Fruit fly (Drosophila melanogaster) whole organism, embryonic: Measurements from ENCODE around the gene CG9444.

ENCODE experiments used
- Adf1 ChIP-seq: fragments of 200-800 bp; sonication (Bioruptor generic); IDR thresholded peaks from 2 replicates; pipeline ENCODE4 v1.3.6; 2022; ENCODE audit warnings: missing biosample characterization, missing genetic modification characterization
- Bgb ChIP-seq: fragments of 200-800 bp; sonication (Bioruptor generic); IDR thresholded peaks from 2 replicates; pipeline ENCODE4 v1.3.6; 2022; ENCODE audit warnings: missing biosample characterization, missing genetic modification characterization; ENCODE audit not compliant: partially characterized antibody
- BtbVII ChIP-seq: fragments of 200-800 bp; sonication (Bioruptor generic); optimal IDR thresholded peaks from 3 replicates; lab custom pipeline; 2017; ENCODE audit warnings: missing biosample characterization, mild to moderate bottlenecking, missing genetic modification characterization
- CG10267 ChIP-seq: fragments of 200-800 bp; sonication (Bioruptor generic); optimal IDR thresholded peaks from 2 replicates; lab custom pipeline; 2018; ENCODE audit warnings: missing biosample characterization, mild to moderate bottlenecking, missing genetic modification characterization, moderate library complexity
- CG10431 ChIP-seq: fragments of 200-800 bp; sonication (Bioruptor generic); optimal IDR thresholded peaks from 3 replicates; lab custom pipeline; 2018; ENCODE audit warnings: missing biosample characterization, mild to moderate bottlenecking, missing genetic modification characterization
- CG11560 ChIP-seq: fragments of 200-800 bp; sonication (Bioruptor generic); IDR thresholded peaks from 3 replicates; pipeline ENCODE4 v1.3.6; 2022; ENCODE audit warnings: missing biosample characterization, missing genetic modification characterization
- CG12659 ChIP-seq: fragments of 200-800 bp; sonication (Bioruptor generic); optimal IDR thresholded peaks from 3 replicates; lab custom pipeline; 2017; ENCODE audit warnings: mild to moderate bottlenecking, missing biosample characterization, missing genetic modification reagents, missing genetic modification characterization
- CG12769 ChIP-seq: fragments of 200-800 bp; sonication (Bioruptor generic); optimal IDR thresholded peaks from 2 replicates; lab custom pipeline; 2019; ENCODE audit warnings: missing biosample characterization, mild to moderate bottlenecking, missing genetic modification characterization, moderate library complexity
- CG14965 ChIP-seq: fragments of 200-800 bp; sonication (Bioruptor generic); optimal IDR thresholded peaks from 2 replicates; lab custom pipeline; 2016; ENCODE audit warnings: missing biosample characterization, missing genetic modification characterization, borderline replicate concordance
- CG1602 ChIP-seq: fragments of 200-800 bp; sonication (Bioruptor generic); optimal IDR thresholded peaks from 3 replicates; lab custom pipeline; 2016; ENCODE audit warnings: missing biosample characterization, missing genetic modification characterization
- CG1603 ChIP-seq: fragments of 200-800 bp; sonication (Bioruptor generic); optimal IDR thresholded peaks from 2 replicates; lab custom pipeline; 2019; ENCODE audit warnings: missing biosample characterization, mild to moderate bottlenecking, missing genetic modification characterization, moderate library complexity
- CG17186 ChIP-seq: fragments of 200-800 bp; sonication (Bioruptor generic); optimal IDR thresholded peaks from 3 replicates; lab custom pipeline; 2017; ENCODE audit warnings: missing biosample characterization, missing genetic modification reagents, missing genetic modification characterization
- CG17359 ChIP-seq: fragments of 200-800 bp; sonication (Bioruptor generic); optimal IDR thresholded peaks from 3 replicates; lab custom pipeline; 2018; ENCODE audit warnings: missing biosample characterization, mild to moderate bottlenecking, missing genetic modification characterization, moderate library complexity
- CG17361 ChIP-seq: fragments of 200-800 bp; sonication (Bioruptor generic); IDR thresholded peaks from 3 replicates; pipeline ENCODE4 v1.3.6; 2022; ENCODE audit warnings: missing biosample characterization, missing genetic modification characterization
- CG17829 ChIP-seq: fragments of 200-800 bp; optimal IDR thresholded peaks from 2 replicates; lab custom pipeline; 2019; ENCODE audit warnings: missing biosample characterization, mild to moderate bottlenecking, missing genetic modification characterization, moderate library complexity
- CG18476 ChIP-seq: fragments of 200-800 bp; sonication (Bioruptor generic); optimal IDR thresholded peaks from 2 replicates; lab custom pipeline; 2016; ENCODE audit warnings: missing biosample characterization, mild to moderate bottlenecking, missing genetic modification characterization
- CG4404 ChIP-seq: fragments of 200-800 bp; sonication (Bioruptor generic); IDR thresholded peaks from 2 replicates; pipeline ENCODE4 v1.3.6; 2022; ENCODE audit warnings: missing biosample characterization, missing genetic modification characterization
- CG8359 ChIP-seq: fragments of 200-800 bp; sonication (Bioruptor generic); optimal IDR thresholded peaks from 2 replicates; lab custom pipeline; 2017; ENCODE audit warnings: missing biosample characterization, mild to moderate bottlenecking, missing genetic modification characterization, borderline replicate concordance
- CG8924 ChIP-seq: fragments of 200-800 bp; optimal IDR thresholded peaks from 3 replicates; lab custom pipeline; 2019; ENCODE audit warnings: missing biosample characterization, mild to moderate bottlenecking, missing genetic modification characterization, moderate library complexity
- CG9215 ChIP-seq: fragments of 200-800 bp; sonication (Bioruptor generic); IDR thresholded peaks from 2 replicates; pipeline ENCODE4 v1.3.6; 2022; ENCODE audit warnings: missing biosample characterization, missing genetic modification characterization
- CoRest ChIP-seq: fragments of 200-800 bp; sonication (Bioruptor generic); optimal IDR thresholded peaks from 3 replicates; lab custom pipeline; 2018; ENCODE audit warnings: missing biosample characterization, mild to moderate bottlenecking, missing genetic modification characterization, moderate library complexity
- CrebB ChIP-seq: fragments of 200-800 bp; sonication (Bioruptor generic); optimal IDR thresholded peaks from 3 replicates; lab custom pipeline; 2018; ENCODE audit warnings: missing biosample characterization, mild to moderate bottlenecking, missing genetic modification characterization
- D19B ChIP-seq: fragments of 200-800 bp; sonication (Bioruptor generic); optimal IDR thresholded peaks from 2 replicates; lab custom pipeline; 2017; ENCODE audit warnings: missing biosample characterization, mild to moderate bottlenecking, missing genetic modification characterization
- Dbx ChIP-seq: fragments of 200-800 bp; sonication (Bioruptor generic); IDR thresholded peaks from 3 replicates; pipeline ENCODE4 v1.3.6; 2022; ENCODE audit warnings: missing biosample characterization, missing genetic modification characterization
- E2f1 ChIP-seq: fragments of 200-800 bp; sonication (Bioruptor generic); IDR thresholded peaks from 2 replicates; pipeline ENCODE4 v1.3.6; 2022; ENCODE audit warnings: missing biosample characterization, missing genetic modification characterization
- Eip74EF ChIP-seq, 2 experiments: fragments of 200-800 bp in 1 of 2; fragments of >200 bp in 1 of 2; sonication (Bioruptor generic) in 1 of 2; optimal IDR thresholded peaks; 2 replicates each; lab custom pipeline; 2017 to 2019; ENCODE audit warnings: missing biosample characterization in 2 of 2, missing genetic modification characterization in 2 of 2, mild to moderate bottlenecking in 1 of 2, moderate library complexity in 1 of 2
- Elba2 ChIP-seq: fragments of 200-800 bp; sonication (Bioruptor generic); optimal IDR thresholded peaks from 3 replicates; lab custom pipeline; 2016; ENCODE audit warnings: missing biosample characterization, missing genetic modification characterization
- Fer2 ChIP-seq: fragments of 200-800 bp; sonication (Bioruptor generic); optimal IDR thresholded peaks from 2 replicates; lab custom pipeline; 2018; ENCODE audit warnings: missing biosample characterization, mild to moderate bottlenecking, missing genetic modification characterization, moderate library complexity
- GATAe ChIP-seq: fragments of 200-800 bp; sonication (Bioruptor generic); conservative IDR thresholded peaks from 2 replicates; pipeline ENCODE4 v1.3.6; 2022; ENCODE audit warnings: missing biosample characterization, missing genetic modification characterization
- HLH4C ChIP-seq: fragments of 200-800 bp; sonication (Bioruptor generic); IDR thresholded peaks from 3 replicates; pipeline ENCODE4 v1.3.6; 2022; ENCODE audit warnings: missing biosample characterization, missing genetic modification characterization; ENCODE audit not compliant: partially characterized antibody
- HmgD ChIP-seq: fragments of 200-800 bp; sonication (Bioruptor generic); optimal IDR thresholded peaks from 3 replicates; lab custom pipeline; 2016; ENCODE audit warnings: missing biosample characterization, missing genetic modification characterization
- HmgZ ChIP-seq: fragments of 200-800 bp; sonication (Bioruptor generic); optimal IDR thresholded peaks from 2 replicates; lab custom pipeline; 2018; ENCODE audit warnings: missing biosample characterization, mild to moderate bottlenecking, missing genetic modification characterization
- Jarid2 ChIP-seq: fragments of 200-800 bp; sonication (Bioruptor generic); optimal IDR thresholded peaks from 3 replicates; lab custom pipeline; 2017; ENCODE audit warnings: mild to moderate bottlenecking, missing biosample characterization, missing genetic modification reagents, missing genetic modification characterization
- Mes4 ChIP-seq: fragments of 200-800 bp; sonication (Bioruptor generic); optimal IDR thresholded peaks from 2 replicates; lab custom pipeline; 2016; ENCODE audit warnings: missing biosample characterization, missing genetic modification characterization
- Oli ChIP-seq: fragments of 200-800 bp; sonication (Bioruptor generic); optimal IDR thresholded peaks from 2 replicates; lab custom pipeline; 2018; ENCODE audit warnings: missing biosample characterization, mild to moderate bottlenecking, missing genetic modification characterization, moderate library complexity
- Ssrp ChIP-seq: fragments of 200-800 bp; sonication (Bioruptor generic); optimal IDR thresholded peaks from 2 replicates; lab custom pipeline; 2018; ENCODE audit warnings: missing biosample characterization, mild to moderate bottlenecking, missing genetic modification characterization, moderate library complexity
- Xbp1 ChIP-seq: fragments of 200-800 bp; sonication (Bioruptor generic); optimal IDR thresholded peaks from 3 replicates; lab custom pipeline; 2016; ENCODE audit warnings: missing biosample characterization, mild to moderate bottlenecking, missing genetic modification characterization
- ase ChIP-seq: fragments of 200-800 bp; sonication (Bioruptor generic); IDR thresholded peaks from 3 replicates; pipeline ENCODE4 v1.3.6; 2022; ENCODE audit warnings: missing biosample characterization, missing genetic modification characterization
- bcd ChIP-seq: fragments of 200-800 bp; sonication (Bioruptor generic); optimal IDR thresholded peaks from 2 replicates; lab custom pipeline; 2017; ENCODE audit warnings: missing biosample characterization, mild to moderate bottlenecking, missing genetic modification characterization
- bigmax ChIP-seq: fragments of 200-800 bp; sonication (Bioruptor generic); optimal IDR thresholded peaks from 2 replicates; lab custom pipeline; 2018; ENCODE audit warnings: missing biosample characterization, mild to moderate bottlenecking, missing genetic modification characterization
- corto ChIP-seq: fragments of 200-800 bp; sonication (Bioruptor generic); optimal IDR thresholded peaks from 2 replicates; lab custom pipeline; 2016; ENCODE audit warnings: missing biosample characterization, mild to moderate bottlenecking, missing genetic modification characterization, moderate library complexity
- her ChIP-seq: fragments of 200-800 bp; sonication (Bioruptor generic); optimal IDR thresholded peaks from 2 replicates; lab custom pipeline; 2016; ENCODE audit warnings: missing biosample characterization, missing genetic modification characterization
- pb ChIP-seq: fragments of 200-800 bp; sonication (Bioruptor generic); optimal IDR thresholded peaks from 3 replicates; lab custom pipeline; 2016; ENCODE audit warnings: missing biosample characterization, missing genetic modification characterization
- row ChIP-seq: fragments of 200-800 bp; sonication (Bioruptor generic); IDR thresholded peaks from 3 replicates; pipeline ENCODE4 v1.3.6; 2022; ENCODE audit warnings: missing biosample characterization, missing genetic modification characterization
- salm ChIP-seq: fragments of 200-800 bp; sonication (Bioruptor generic); optimal IDR thresholded peaks from 2 replicates; lab custom pipeline; 2018; ENCODE audit warnings: missing biosample characterization, mild to moderate bottlenecking, missing genetic modification characterization
- sens ChIP-seq: fragments of 200-800 bp; sonication (Bioruptor generic); peaks from one replicate; lab custom pipeline; 2016; ENCODE audit warnings: missing biosample characterization, missing genetic modification characterization
- seq ChIP-seq: fragments of 200-800 bp; sonication (Bioruptor generic); IDR thresholded peaks from 2 replicates; pipeline ENCODE4 v1.3.6; 2022; ENCODE audit warnings: missing biosample characterization, missing genetic modification characterization
- stwl ChIP-seq: fragments of 200-800 bp; sonication (Bioruptor generic); optimal IDR thresholded peaks from 3 replicates; lab custom pipeline; 2018; ENCODE audit warnings: missing biosample characterization, mild to moderate bottlenecking, missing genetic modification characterization, moderate library complexity
- toy ChIP-seq: fragments of 200-800 bp; sonication (Bioruptor generic); IDR thresholded peaks from 2 replicates; pipeline ENCODE4 v1.3.6; 2022; ENCODE audit warnings: missing biosample characterization, missing genetic modification characterization
- zen2 ChIP-seq: fragments of 200-800 bp; sonication (Bioruptor generic); IDR thresholded peaks from 3 replicates; pipeline ENCODE4 v1.3.6; 2022; ENCODE audit warnings: missing biosample characterization, missing genetic modification characterization; ENCODE audit not compliant: partially characterized antibody
- zfh1 ChIP-seq: fragments of 200-800 bp; sonication (Bioruptor generic); IDR thresholded peaks from 3 replicates; pipeline ENCODE4 v1.3.6; 2022; ENCODE audit warnings: missing biosample characterization, missing genetic modification characterization

The CG9444 gene

dm6 chr3R:9679746-9680145 lies 4.3 kb downstream of the CG9444 start, which contains the start of gene nmdyn-D7:
TSS of gene nmdyn-D7 (plus strand) at chr3R:9679939.
- no peak for TF ChIP-seq CG12659
- TF ChIP-seq HLH4C (GFP tag; lab: Robert Waterston, UW) = no peak
- peak; percentile 23 for TF ChIP-seq CG17186 (GFP tag; lab: Kevin White, UChicago)
- no peak for TF ChIP-seq E2f1 (GFP tag; lab: Robert Waterston, UW)
- TF ChIP-seq CG4404 (GFP tag; lab: Robert Waterston, UW) = no peak
- TF ChIP-seq D19B (GFP tag; lab: Kevin White, UChicago) = no peak
- no peak for TF ChIP-seq bcd (GFP tag; lab: Kevin White, UChicago)
- TF ChIP-seq row = peak; percentile 26; the same call in 1 of the 3 replicates
- no peak for TF ChIP-seq zfh1 (GFP tag; lab: Robert Waterston, UW)
- TF ChIP-seq CG11560 (tag; lab: Robert Waterston, UW) = no peak
- no peak for TF ChIP-seq HmgD (GFP tag; lab: Kevin White, UChicago)
- TF ChIP-seq CG17361 = no peak
- peak; percentile 22 for TF ChIP-seq CG10267
- TF ChIP-seq CG8924 (tag; lab: Kevin White, UChicago) = no peak
- peak; percentile 24 for TF ChIP-seq HmgZ
- TF ChIP-seq corto (GFP tag; lab: Kevin White, UChicago) = no peak
- no peak for TF ChIP-seq CG17359 (tag; lab: Kevin White, UChicago)
- no peak for TF ChIP-seq CG17829 (tag; lab: Kevin White, UChicago)
- TF ChIP-seq her (GFP tag; lab: Kevin White, UChicago) = no peak
- no peak for TF ChIP-seq Oli (tag; lab: Kevin White, UChicago)
- no peak for TF ChIP-seq BtbVII (GFP tag; lab: Kevin White, UChicago)
- no peak for TF ChIP-seq CG10431 (GFP tag; lab: Kevin White, UChicago)
- no peak for TF ChIP-seq Jarid2 (GFP tag; lab: Kevin White, UChicago)
- no peak for TF ChIP-seq salm (tag; lab: Kevin White, UChicago)
- no peak for TF ChIP-seq Dbx
- peak; percentile 26 for TF ChIP-seq CG1603
- TF ChIP-seq zen2 = no peak; the same call in 2 of the 3 replicates
- TF ChIP-seq Mes4 (GFP tag; lab: Kevin White, UChicago) = no peak
- TF ChIP-seq Bgb (GFP tag; lab: Robert Waterston, UW) = peak; percentile 37; the same call in 1 of the 2 replicates
- TF ChIP-seq Xbp1 (GFP tag; lab: Kevin White, UChicago) = no peak
- TF ChIP-seq stwl = peak; percentile 59
- no peak for TF ChIP-seq CG8359 (GFP tag; lab: Kevin White, UChicago)
- peak; percentile 34 for TF ChIP-seq bigmax
- TF ChIP-seq sens = peak; percentile 37
- TF ChIP-seq CG9215 (GFP tag; lab: Robert Waterston, UW) = peak; percentile 89
- no peak for TF ChIP-seq CG14965 (GFP tag; lab: Kevin White, UChicago)
- no peak for TF ChIP-seq ase (GFP tag; lab: Robert Waterston, UW)
- no peak for TF ChIP-seq CG12769 (tag; lab: Kevin White, UChicago)
- no peak for TF ChIP-seq CoRest (tag; lab: Kevin White, UChicago)
- no peak for TF ChIP-seq seq (GFP tag; lab: Robert Waterston, UW)
- TF ChIP-seq CrebB (tag; lab: Kevin White, UChicago) = no peak
- TF ChIP-seq CG18476 (GFP tag; lab: Kevin White, UChicago) = no peak
- no peak for TF ChIP-seq GATAe (GFP tag; lab: Robert Waterston, UW)
- TF ChIP-seq Adf1 (GFP tag; lab: Robert Waterston, UW) = no peak
- TF ChIP-seq CG1602 = no peak
- TF ChIP-seq pb (GFP tag; lab: Kevin White, UChicago) = no peak
- TF ChIP-seq Fer2 (tag; lab: Kevin White, UChicago) = no peak
- TF ChIP-seq Elba2 (GFP tag; lab: Kevin White, UChicago) = peak; percentile 18
- no peak for TF ChIP-seq Ssrp
- no peak for TF ChIP-seq toy (GFP tag; lab: Robert Waterston, UW)
- no peak for TF ChIP-seq Eip74EF (GFP tag; optimal IDR thresholded peaks at IDR 0.05; lab: Kevin White, UChicago)
